Worm (Caenorhabditis elegans) whole organism, L3 larva: ENCODE results near the gene pole-2.

Experiments used
- ama-1 ChIP-seq: fragments of 150-350 bp; optimal IDR thresholded peaks from 2 replicates; lab custom pipeline; 2018
- ceh-16 ChIP-seq: sonication (generic microtip); optimal IDR thresholded peaks from 2 replicates; lab custom pipeline; 2017; ENCODE audit warnings: missing biosample characterization, missing genetic modification characterization
- ceh-82 ChIP-seq: fragments of 150-350 bp; optimal IDR thresholded peaks from 2 replicates; lab custom pipeline; 2014; ENCODE audit warnings: missing biosample characterization, missing genetic modification characterization
- elt-1 ChIP-seq: fragments of 150-350 bp; optimal IDR thresholded peaks from 2 replicates; lab custom pipeline; 2014; ENCODE audit warnings: missing biosample characterization, missing genetic modification characterization
- fos-1 ChIP-seq: fragments of 150-350 bp; optimal IDR thresholded peaks from 2 replicates; lab custom pipeline; 2014; ENCODE audit warnings: missing biosample characterization, missing genetic modification characterization
- lin-39 ChIP-seq: fragments of 150-350 bp; optimal IDR thresholded peaks from 2 replicates; lab custom pipeline; 2018; ENCODE audit warnings: missing biosample characterization, missing genetic modification reagents, missing genetic modification characterization
- mml-1 ChIP-seq: fragments of 150-350 bp; sonication (generic microtip); optimal IDR thresholded peaks from 3 replicates; lab custom pipeline; 2014; ENCODE audit warnings: missing biosample characterization, missing genetic modification characterization
- nhr-76 ChIP-seq: fragments of 150-350 bp; sonication (generic microtip); optimal IDR thresholded peaks from 5 replicates; lab custom pipeline; 2014; ENCODE audit warnings: missing biosample characterization, missing genetic modification characterization
- nhr-77 ChIP-seq: fragments of 150-350 bp; optimal IDR thresholded peaks from 2 replicates; lab custom pipeline; 2014; ENCODE audit warnings: missing biosample characterization, missing genetic modification characterization
- snpc-4 ChIP-seq: fragments of 150-350 bp; optimal IDR thresholded peaks from 2 replicates; lab custom pipeline; 2014; ENCODE audit warnings: missing biosample characterization, missing genetic modification characterization

- TF ChIP-seq mml-1 (tag; lab: Kevin White, UChicago) (no peak), elt-1 (no peak), ama-1 (lab: Kevin White, UChicago) (no peak), lin-39 (tag; lab: Kevin White, UChicago) (no peak), fos-1 (no peak), ceh-16 (tag; lab: Kevin White, UChicago) (no peak), ceh-82 (tag; lab: Kevin White, UChicago) (no peak), nhr-77 (tag; lab: Kevin White, UChicago) (no peak), nhr-76 (tag; lab: Kevin White, UChicago) (no peak), snpc-4 (tag; lab: Kevin White, UChicago) (no peak)
Observed at ce11 chrIV:8728122-8728521, 41.7 kb upstream of the pole-2 start, which contains the start of gene otub-3.
